Worm (Caenorhabditis elegans): ENCODE data around the gene pos-1.

- TF ChIP-seq efl-3 (GFP tag; optimal IDR thresholded peaks at IDR 0.05) (no peak), zip-4 (GFP tag; optimal IDR thresholded peaks at IDR 0.05) (no peak), lin-35 (GFP tag; optimal IDR thresholded peaks at IDR 0.05) (no peak), tbx-2 (tag; optimal IDR thresholded peaks at IDR 0.05) (no peak), nhr-237 (tag; optimal IDR thresholded peaks at IDR 0.05) (no peak), nhr-47 (tag; optimal IDR thresholded peaks at IDR 0.05) (no peak), nhr-28 (tag; optimal IDR thresholded peaks at IDR 0.05) (no peak), swsn-7 (tag; optimal IDR thresholded peaks at IDR 0.05) (no peak), lin-39 (tag; optimal IDR thresholded peaks at IDR 0.05) (no peak), ztf-11 (tag; optimal IDR thresholded peaks at IDR 0.05) (no peak), mep-1 (tag; optimal IDR thresholded peaks at IDR 0.05) (no peak)
Measured at ce11 chrV:8444357-8444856, 30.5 kb downstream of the pos-1 start, which contains the start of gene lmd-3.
